Worm (Caenorhabditis elegans): ENCODE results near the gene ssp-10.

DNA sequence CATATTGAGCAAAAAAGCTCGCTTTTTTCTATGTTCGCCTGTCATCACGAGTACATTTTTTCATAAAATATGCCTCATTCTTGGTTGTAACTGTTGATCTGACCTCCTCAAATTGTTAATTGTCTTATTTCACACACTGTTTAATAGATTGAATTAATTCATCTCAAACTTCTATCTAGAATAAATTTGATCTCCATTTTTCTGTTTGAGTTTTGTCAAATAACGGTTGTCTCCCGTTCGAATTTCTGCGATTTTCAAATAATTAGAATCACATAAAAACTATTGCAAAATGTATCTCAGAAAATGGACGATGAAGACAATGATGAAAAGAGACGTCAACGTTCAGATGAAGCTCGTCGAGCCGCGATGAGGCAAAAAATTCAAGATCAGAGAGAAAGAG lies 11.1 kb upstream of the ssp-10 start, which contains the start of gene K07F5.14:
- TF ChIP-seq hmg-20 (GFP tag; IDR thresholded peaks at IDR 0.05) = no peak
- TF ChIP-seq aptf-2 (GFP tag; conservative IDR thresholded peaks at IDR 0.05) = no peak
- no peak for TF ChIP-seq atf-7 (tag; optimal IDR thresholded peaks at IDR 0.05)
- no peak for TF ChIP-seq somi-1 (GFP tag; optimal IDR thresholded peaks at IDR 0.05)
- TF ChIP-seq unc-62 (GFP tag; optimal IDR thresholded peaks at IDR 0.05) = no peak
- no peak for TF ChIP-seq ztf-18 (tag; optimal IDR thresholded peaks at IDR 0.05)
- no peak for TF ChIP-seq dpl-1 (GFP tag; optimal IDR thresholded peaks at IDR 0.05)
- no peak for TF ChIP-seq K11D2.4 (GFP tag; IDR thresholded peaks at IDR 0.05)
- no peak for TF ChIP-seq snpc-4 (GFP tag; optimal IDR thresholded peaks at IDR 0.05)
- no peak for TF ChIP-seq snpc-4 (tag; optimal IDR thresholded peaks at IDR 0.05)
- no peak for TF ChIP-seq lin-35 (GFP tag; optimal IDR thresholded peaks at IDR 0.05)
- no peak for TF ChIP-seq ceh-91 (GFP tag; IDR thresholded peaks at IDR 0.05)
- TF ChIP-seq F22D6.2 (tag; optimal IDR thresholded peaks at IDR 0.05) = no peak
